Fruit fly (Drosophila melanogaster): Measurements from ENCODE around the gene Cyp303a1.

- TF ChIP-seq Hr83 (GFP tag; optimal IDR thresholded peaks at IDR 0.05; ENCODE audit: poor library complexity, severe bottlenecking) (peak; percentile 74), br (GFP tag; optimal IDR thresholded peaks at IDR 0.05) (no peak), Abd-B (GFP tag; optimal IDR thresholded peaks at IDR 0.05) (no peak), Hnf4 (GFP tag; optimal IDR thresholded peaks at IDR 0.05) (no peak), CG9705 (GFP tag; optimal IDR thresholded peaks at IDR 0.05) (peak; percentile 10), Hr78 (GFP tag; optimal IDR thresholded peaks at IDR 0.05) (no peak), dmrt93B (GFP tag; optimal IDR thresholded peaks at IDR 0.05) (no peak)
These were observed 11.9 kb upstream of the Cyp303a1 start for dm6 chr2L:16282077-16282471.
